Worm (Caenorhabditis elegans): ENCODE data around the gene R04A9.7.

DNA sequence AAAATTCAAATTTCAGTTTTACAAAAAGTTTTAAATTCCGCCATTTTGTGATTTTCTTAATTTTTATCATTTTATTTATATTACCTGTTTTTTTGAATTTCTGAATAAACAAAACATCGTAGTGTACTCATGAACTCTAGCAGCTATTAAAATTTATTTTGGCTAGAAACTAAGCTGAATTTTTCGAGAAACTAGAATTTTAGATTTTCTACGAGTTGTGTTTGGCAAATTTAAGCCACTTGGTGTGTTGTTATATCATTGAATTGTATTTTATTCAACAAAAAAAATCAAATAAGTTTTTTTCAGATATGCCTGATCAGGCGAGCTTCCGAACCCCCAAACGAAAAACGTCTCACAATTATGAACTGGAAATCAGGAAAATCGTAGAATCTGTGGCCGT lies 2.6 kb upstream of the R04A9.7 start, which contains the start of gene R04A9.6:
- TF ChIP-seq nhr-90 (tag; optimal IDR thresholded peaks at IDR 0.05; ENCODE audit: poor library complexity) (no peak), nhr-19 (GFP tag; conservative IDR thresholded peaks at IDR 0.05) (no peak), lsy-2 (tag; optimal IDR thresholded peaks at IDR 0.05) (no peak), ces-1 (GFP tag; optimal IDR thresholded peaks at IDR 0.05) (no peak), lin-13 (GFP tag; optimal IDR thresholded peaks at IDR 0.05) (no peak), nhr-76 (tag; optimal IDR thresholded peaks at IDR 0.05) (no peak), ama-1 (optimal IDR thresholded peaks at IDR 0.05) (no peak), alr-1 (tag; optimal IDR thresholded peaks at IDR 0.05; ENCODE audit: borderline replicate concordance) (no peak)
